Fruit fly (Drosophila melanogaster): ENCODE measurements around the gene CG17010.

Gene CG17010

dm6 chr2L:12346163-12346892 is 9.9 kb upstream of the CG17010 start:
- TF ChIP-seq CG11762 (GFP tag; optimal IDR thresholded peaks at IDR 0.05; ENCODE audit: insufficient read depth), result no peak
- no peak for TF ChIP-seq Eip78C (GFP tag)
- TF ChIP-seq salr (GFP tag; optimal IDR thresholded peaks at IDR 0.05), result no peak
- no peak for TF ChIP-seq CG6854 (GFP tag; optimal IDR thresholded peaks at IDR 0.05)
- no peak for TF ChIP-seq ss (GFP tag; optimal IDR thresholded peaks at IDR 0.05)
- TF ChIP-seq acj6 (GFP tag; optimal IDR thresholded peaks at IDR 0.05), result no peak
- TF ChIP-seq CG16779 (tag; optimal IDR thresholded peaks at IDR 0.05), result no peak
- TF ChIP-seq achi (GFP tag; optimal IDR thresholded peaks at IDR 0.05), result no peak
- TF ChIP-seq spab (GFP tag; optimal IDR thresholded peaks at IDR 0.05), result no peak
- TF ChIP-seq CG10669 (GFP tag; optimal IDR thresholded peaks at IDR 0.05), result no peak
- no peak for TF ChIP-seq Sox102F (GFP tag; optimal IDR thresholded peaks at IDR 0.05)
- TF ChIP-seq Gug (GFP tag; IDR thresholded peaks at IDR 0.05), result no peak
- TF ChIP-seq dac (GFP tag; optimal IDR thresholded peaks at IDR 0.05), result no peak
- TF ChIP-seq fkh (GFP tag; optimal IDR thresholded peaks at IDR 0.05), result peak; percentile 32
- TF ChIP-seq vri (GFP tag; optimal IDR thresholded peaks at IDR 0.05), result peak; percentile 21

dm6 chr2L:12347034-12347433 is 9.2 kb upstream of the CG17010 start:
- TF ChIP-seq CG7368 (GFP tag; optimal IDR thresholded peaks at IDR 0.05), result no peak
- no peak for TF ChIP-seq salr (GFP tag; optimal IDR thresholded peaks at IDR 0.05)
- no peak for TF ChIP-seq Lpt (GFP tag; optimal IDR thresholded peaks at IDR 0.05)
- TF ChIP-seq Ets96B (tag; optimal IDR thresholded peaks at IDR 0.05), result no peak
- no peak for TF ChIP-seq svp (GFP tag)
- no peak for TF ChIP-seq CG10669 (GFP tag; optimal IDR thresholded peaks at IDR 0.05)
- TF ChIP-seq CG3919 (GFP tag; optimal IDR thresholded peaks at IDR 0.05), result no peak
- no peak for TF ChIP-seq Gug (GFP tag; IDR thresholded peaks at IDR 0.05)
- no peak for TF ChIP-seq dac (GFP tag; optimal IDR thresholded peaks at IDR 0.05)
- no peak for TF ChIP-seq CG6792 (GFP tag; optimal IDR thresholded peaks at IDR 0.05)
- no peak for TF ChIP-seq CG10631 (GFP tag; optimal IDR thresholded peaks at IDR 0.05)
- TF ChIP-seq Sox14 (GFP tag; optimal IDR thresholded peaks at IDR 0.05), result no peak
- TF ChIP-seq CG16779 (tag; optimal IDR thresholded peaks at IDR 0.05), result no peak
- TF ChIP-seq ss (GFP tag; optimal IDR thresholded peaks at IDR 0.05), result no peak
- TF ChIP-seq CG32006 (GFP tag; optimal IDR thresholded peaks at IDR 0.05), result no peak

dm6 chr2L:12347862-12348261 is 8.4 kb upstream of the CG17010 start:
- TF ChIP-seq CG32006 (GFP tag; optimal IDR thresholded peaks at IDR 0.05) (no peak), eg (GFP tag; IDR thresholded peaks at IDR 0.05) (no peak), pdm3 (GFP tag; optimal IDR thresholded peaks at IDR 0.05) (no peak), topi (GFP tag; optimal IDR thresholded peaks at IDR 0.05) (no peak), Eip78C (GFP tag) (peak; percentile 12), CG8119 (GFP tag; IDR thresholded peaks at IDR 0.05) (no peak), Sox15 (GFP tag; optimal IDR thresholded peaks at IDR 0.05) (no peak), Eip75B (GFP tag; optimal IDR thresholded peaks at IDR 0.05) (no peak), OdsH (GFP tag; optimal IDR thresholded peaks at IDR 0.05) (no peak), lz (GFP tag; optimal IDR thresholded peaks at IDR 0.05) (no peak), CG6163 (GFP tag; IDR thresholded peaks at IDR 0.05) (0 out of 3 replicates have a peak, but pooled peaks have one; percentile 23), Eip93F (GFP tag; optimal IDR thresholded peaks at IDR 0.05) (peak; percentile 31), fkh (GFP tag; optimal IDR thresholded peaks at IDR 0.05) (peak; percentile 41), vri (GFP tag; optimal IDR thresholded peaks at IDR 0.05) (peak; percentile 98), cyc (GFP tag; optimal IDR thresholded peaks at IDR 0.05) (no peak), net (GFP tag; optimal IDR thresholded peaks at IDR 0.05) (no peak), Blimp-1 (GFP tag; optimal IDR thresholded peaks at IDR 0.05) (no peak), fd59A (GFP tag; optimal IDR thresholded peaks at IDR 0.05) (no peak)
